Fruit fly (Drosophila melanogaster) whole organism, adult: ENCODE data around the gene CG11353.

Source experiments
- CG11617 ChIP-seq: fragments of 200-800 bp; sonication (Bioruptor generic); optimal IDR thresholded peaks from 2 replicates; lab custom pipeline; 2017; ENCODE audit warnings: mild to moderate bottlenecking, missing biosample characterization, missing genetic modification reagents, missing genetic modification characterization
- CG12768 ChIP-seq: fragments of 200-800 bp; sonication (Bioruptor generic); optimal IDR thresholded peaks from 2 replicates; lab custom pipeline; 2017; ENCODE audit warnings: missing biosample characterization, missing genetic modification characterization, mild to moderate bottlenecking, moderate library complexity, missing genetic modification reagents
- CG14711 ChIP-seq: fragments of 200-800 bp; sonication (Bioruptor generic); optimal IDR thresholded peaks from 2 replicates; lab custom pipeline; 2018; ENCODE audit warnings: missing biosample characterization, mild to moderate bottlenecking, missing genetic modification characterization, moderate library complexity
- CG1620 ChIP-seq: fragments of 200-800 bp; sonication (Bioruptor generic); optimal IDR thresholded peaks from 2 replicates; lab custom pipeline; 2016; ENCODE audit warnings: missing biosample characterization, missing genetic modification characterization
- CG33017 ChIP-seq: fragments of 200-800 bp; sonication (Bioruptor generic); optimal IDR thresholded peaks from 2 replicates; lab custom pipeline; 2018; ENCODE audit warnings: missing biosample characterization, mild to moderate bottlenecking, missing genetic modification characterization, moderate library complexity
- CG5204 ChIP-seq: fragments of 200-800 bp; sonication (Bioruptor generic); optimal IDR thresholded peaks from 2 replicates; lab custom pipeline; 2016; ENCODE audit warnings: missing biosample characterization, missing genetic modification characterization
- CG7045 ChIP-seq: fragments of 200-800 bp; sonication (Bioruptor generic); optimal IDR thresholded peaks from 2 replicates; lab custom pipeline; 2017; ENCODE audit warnings: missing biosample characterization, mild to moderate bottlenecking, missing genetic modification characterization
- CG7101 ChIP-seq: fragments of 200-800 bp; sonication (Bioruptor generic); optimal IDR thresholded peaks from 2 replicates; lab custom pipeline; 2018; ENCODE audit warnings: missing biosample characterization, mild to moderate bottlenecking, missing genetic modification characterization, moderate library complexity
- Clk ChIP-seq: fragments of 200-800 bp; sonication (Bioruptor generic); optimal IDR thresholded peaks from 2 replicates; lab custom pipeline; 2017; ENCODE audit warnings: missing biosample characterization, missing genetic modification characterization
- Crg-1 ChIP-seq: fragments of 200-800 bp; sonication (Bioruptor generic); optimal IDR thresholded peaks from 2 replicates; lab custom pipeline; 2016; ENCODE audit warnings: missing biosample characterization, missing genetic modification characterization
- Hr96 ChIP-seq: fragments of 200-800 bp; sonication (Bioruptor generic); optimal IDR thresholded peaks from 2 replicates; lab custom pipeline; 2016; ENCODE audit warnings: missing biosample characterization, missing genetic modification characterization
- Mnt ChIP-seq: fragments of 200-800 bp; sonication (Bioruptor generic); optimal IDR thresholded peaks from 2 replicates; lab custom pipeline; 2016; ENCODE audit warnings: missing biosample characterization, mild to moderate bottlenecking, missing genetic modification characterization
- bab1 ChIP-seq: fragments of 200-800 bp; sonication (Bioruptor generic); optimal IDR thresholded peaks from 3 replicates; lab custom pipeline; 2019; ENCODE audit warnings: missing biosample characterization, mild to moderate bottlenecking, missing genetic modification characterization, moderate library complexity
- cic ChIP-seq: fragments of 200-800 bp; sonication (Bioruptor generic); optimal IDR thresholded peaks from 2 replicates; lab custom pipeline; 2017; ENCODE audit warnings: missing biosample characterization, mild to moderate bottlenecking, missing genetic modification characterization, moderate library complexity
- cnc ChIP-seq, 2 experiments: fragments of >200 bp; optimal IDR thresholded peaks; 2 replicates each; lab custom pipeline; 2017
- kay ChIP-seq: fragments of 200-800 bp; sonication (Bioruptor generic); peaks from one replicate; lab custom pipeline; 2016; ENCODE audit warnings: missing biosample characterization, missing genetic modification characterization, borderline replicate concordance
- ovo ChIP-seq: fragments of 200-800 bp; sonication (Bioruptor generic); optimal IDR thresholded peaks from 2 replicates; lab custom pipeline; 2016; ENCODE audit warnings: missing biosample characterization, missing genetic modification characterization
- pad ChIP-seq: fragments of 200-800 bp; sonication (Bioruptor generic); optimal IDR thresholded peaks from 3 replicates; lab custom pipeline; 2017; ENCODE audit warnings: missing biosample characterization, missing genetic modification characterization, mild to moderate bottlenecking, moderate library complexity, missing genetic modification reagents
- tj ChIP-seq: fragments of 200-800 bp; sonication (Bioruptor generic); optimal IDR thresholded peaks from 3 replicates; lab custom pipeline; 2017; ENCODE audit warnings: missing biosample characterization, mild to moderate bottlenecking, missing genetic modification characterization, moderate library complexity
- toe ChIP-seq: fragments of 200-800 bp; sonication (Bioruptor generic); optimal IDR thresholded peaks from 2 replicates; lab custom pipeline; 2016; ENCODE audit warnings: missing biosample characterization, missing genetic modification characterization

CG11353 gene

DNA sequence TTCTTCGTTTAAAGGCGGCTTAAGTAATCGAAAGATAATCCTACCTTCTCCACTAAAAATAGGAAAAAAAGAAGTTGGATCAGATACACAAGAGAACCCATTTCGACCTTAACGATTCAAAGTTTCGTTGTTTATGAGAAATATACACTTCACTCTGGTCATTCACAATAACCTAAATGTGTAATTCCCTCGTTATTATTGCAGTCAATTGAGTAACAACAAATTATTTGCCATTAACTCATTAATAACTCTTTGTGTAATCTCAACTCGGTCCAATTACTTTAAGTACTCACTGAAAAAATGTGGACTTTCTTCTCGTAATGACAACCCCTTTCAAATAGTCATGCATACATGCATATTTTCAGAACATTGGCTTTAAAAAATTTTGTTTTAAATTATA lies 22.2 kb downstream of the CG11353 start, which contains the start of gene CG33777:
Gene CG33777, minus strand, starts transcription at position 101 of the 400 bp plus-strand sequence.
- TF ChIP-seq tj (GFP tag; lab: Kevin White, UChicago) (no peak), cic (GFP tag; lab: Kevin White, UChicago) (no peak), Clk (GFP tag; lab: Kevin White, UChicago) (no peak), pad (GFP tag; lab: Kevin White, UChicago) (no peak), CG14711 (tag; lab: Kevin White, UChicago) (no peak), CG5204 (no peak), CG12768 (GFP tag; lab: Kevin White, UChicago) (no peak), kay (GFP tag; lab: Kevin White, UChicago) (no peak), CG33017 (tag; lab: Kevin White, UChicago) (no peak), toe (GFP tag; lab: Kevin White, UChicago) (no peak), cnc (optimal IDR thresholded peaks at IDR 0.05; lab: Kevin White, UChicago) (no peak), Hr96 (GFP tag; lab: Kevin White, UChicago) (no peak), Mnt (no peak), bab1 (no peak), CG11617 (no peak), Crg-1 (no peak), CG7101 (tag; lab: Kevin White, UChicago) (no peak), CG7045 (GFP tag; lab: Kevin White, UChicago) (no peak), CG1620 (GFP tag; lab: Kevin White, UChicago) (no peak), ovo (GFP tag; lab: Kevin White, UChicago) (no peak)

DNA sequence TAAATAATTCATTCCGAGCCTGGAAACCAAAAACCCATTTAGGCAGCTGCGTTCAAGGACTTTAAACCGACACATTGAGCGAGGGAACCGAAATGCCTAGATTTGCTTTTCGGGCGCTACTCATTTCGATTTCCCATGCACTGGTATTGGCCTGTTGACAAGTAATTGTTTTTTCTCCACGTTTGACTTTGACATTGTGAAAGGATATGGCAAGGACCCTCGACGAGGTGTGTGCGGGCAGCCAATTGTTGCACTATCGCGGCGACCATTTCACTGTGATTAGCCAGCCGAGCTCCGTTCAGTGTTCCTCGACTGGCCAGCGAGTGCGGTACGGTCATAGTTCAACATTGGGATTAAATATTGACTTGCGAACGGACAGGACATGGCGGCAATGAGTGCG lies 22.8 kb downstream of the CG11353 start, which contains the start of gene CG42540:
Gene CG42540, plus strand, starts transcription at position 301 of the 400 bp plus-strand sequence.
- no peak for TF ChIP-seq cnc (optimal IDR thresholded peaks at IDR 0.05; lab: Kevin White, UChicago)
- no peak for TF ChIP-seq CG7101 (tag; lab: Kevin White, UChicago)
- TF ChIP-seq toe (GFP tag; lab: Kevin White, UChicago), result no peak
- no peak for TF ChIP-seq Clk (GFP tag; lab: Kevin White, UChicago)
- no peak for TF ChIP-seq Crg-1
- no peak for TF ChIP-seq CG12768 (GFP tag; lab: Kevin White, UChicago)
- no peak for TF ChIP-seq tj (GFP tag; lab: Kevin White, UChicago)
- TF ChIP-seq Mnt, result no peak
- TF ChIP-seq CG1620 (GFP tag; lab: Kevin White, UChicago), result no peak
- TF ChIP-seq ovo (GFP tag; lab: Kevin White, UChicago), result no peak
- no peak for TF ChIP-seq bab1
- TF ChIP-seq CG33017 (tag; lab: Kevin White, UChicago), result no peak
- TF ChIP-seq pad (GFP tag; lab: Kevin White, UChicago), result no peak
- TF ChIP-seq CG11617, result no peak
- TF ChIP-seq CG5204, result no peak
- TF ChIP-seq CG14711 (tag; lab: Kevin White, UChicago), result no peak

dm6 chr3L:4556831-4557355 lies 23.9 kb downstream of the CG11353 start:
- TF ChIP-seq pad (GFP tag; lab: Kevin White, UChicago), result peak; percentile 92
- TF ChIP-seq CG7101 (tag; lab: Kevin White, UChicago), result no peak
- TF ChIP-seq Hr96 (GFP tag; lab: Kevin White, UChicago), result no peak

DNA sequence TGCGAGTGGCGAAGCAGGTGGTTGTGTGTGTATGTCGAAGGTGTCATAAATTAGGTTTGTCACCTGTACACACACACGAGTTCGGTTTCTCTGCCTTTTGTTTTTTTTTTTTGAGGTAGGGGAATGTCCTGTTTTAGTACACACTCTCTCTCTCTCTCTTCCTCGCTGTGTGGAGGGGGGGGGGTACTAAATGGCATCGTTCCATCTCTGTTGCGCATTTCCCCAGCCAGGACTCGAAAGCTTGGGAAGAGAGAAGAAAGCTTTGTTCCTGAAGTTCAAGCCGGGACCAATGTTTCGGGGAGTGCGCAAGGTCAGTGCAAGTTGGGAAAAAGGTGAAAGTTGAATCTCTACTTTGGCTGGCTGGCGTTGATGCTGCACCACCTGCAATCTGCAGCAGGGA lies 41.5 kb downstream of the CG11353 start:
- TF ChIP-seq pad (GFP tag; lab: Kevin White, UChicago) (peak; percentile 97), toe (GFP tag; lab: Kevin White, UChicago) (no peak), Hr96 (GFP tag; lab: Kevin White, UChicago) (no peak), bab1 (no peak), CG1620 (GFP tag; lab: Kevin White, UChicago) (no peak), kay (GFP tag; lab: Kevin White, UChicago) (no peak)

- TF ChIP-seq cic (GFP tag; lab: Kevin White, UChicago) (no peak), cnc (optimal IDR thresholded peaks at IDR 0.05; lab: Kevin White, UChicago) (no peak), Mnt (no peak), Hr96 (GFP tag; lab: Kevin White, UChicago) (no peak), CG5204 (no peak), Crg-1 (no peak)
Measured at dm6 chr3L:4575392-4575791, 42.4 kb downstream of the CG11353 start.
